Worm (Caenorhabditis elegans) whole organism, young adult: Measurements from ENCODE around the gene unc-32.
A peak's percentile ranks its signal among the peaks of the same experiment; 100 is the strongest.

Experiments used
- B0035.1 ChIP-seq: sonication (generic microtip); optimal IDR thresholded peaks from 2 replicates; lab custom pipeline; 2016; ENCODE audit warnings: missing genetic modification characterization, mild to moderate bottlenecking, missing compliant biosample characterization, missing genotype, missing genetic modification reagents
- F10E7.11 ChIP-seq: sonication (generic microtip); optimal IDR thresholded peaks from 2 replicates; lab custom pipeline; 2017; ENCODE audit warnings: mild to moderate bottlenecking, missing genetic modification characterization, moderate library complexity, missing compliant biosample characterization
- F23B12.7 ChIP-seq: sonication (generic microtip); optimal IDR thresholded peaks from 2 replicates; lab custom pipeline; 2017; ENCODE audit warnings: missing genetic modification characterization, mild to moderate bottlenecking, missing compliant biosample characterization, antibody characterized with exemption, moderate library complexity; ENCODE audit not compliant: insufficient read depth
- F37B4.10 ChIP-seq: fragments of 200-800 bp; sonication (Bioruptor generic); IDR thresholded peaks from 2 replicates; pipeline ENCODE4 v1.3.6; 2022; ENCODE audit warnings: missing genetic modification characterization, missing compliant biosample characterization
- F49E8.2 ChIP-seq: sonication (generic microtip); optimal IDR thresholded peaks from 3 replicates; lab custom pipeline; 2017; ENCODE audit warnings: missing genetic modification characterization, mild to moderate bottlenecking, missing compliant biosample characterization, antibody characterized with exemption, moderate library complexity; ENCODE audit not compliant: insufficient read depth
- F57C9.4 ChIP-seq: sonication (generic microtip); optimal IDR thresholded peaks from 2 replicates; lab custom pipeline; 2017; ENCODE audit warnings: mild to moderate bottlenecking, missing genetic modification characterization, missing compliant biosample characterization
- K12H6.12 ChIP-seq: fragments of 200-800 bp; sonication (Bioruptor generic); optimal IDR thresholded peaks from 2 replicates; lab custom pipeline; 2018; ENCODE audit warnings: mild to moderate bottlenecking, missing genetic modification characterization, missing compliant biosample characterization
- Y79H2A.3 ChIP-seq: fragments of 200-800 bp; sonication (Bioruptor generic); conservative IDR thresholded peaks from 2 replicates; pipeline ENCODE4 v1.3.6; 2022; ENCODE audit warnings: missing genetic modification reagents, missing genetic modification characterization, missing compliant biosample characterization
- akir-1 ChIP-seq: fragments of 200-800 bp; sonication (Bioruptor generic); optimal IDR thresholded peaks from 2 replicates; lab custom pipeline; 2018; ENCODE audit warnings: mild to moderate bottlenecking, missing genetic modification characterization, moderate library complexity, missing compliant biosample characterization
- aptf-2 ChIP-seq: fragments of 200-800 bp; sonication (Bioruptor generic); conservative IDR thresholded peaks from 2 replicates; pipeline ENCODE4 v1.3.6; 2022; ENCODE audit warnings: missing genetic modification reagents, missing genetic modification characterization, missing compliant biosample characterization
- atf-7 ChIP-seq: sonication (generic microtip); optimal IDR thresholded peaks from 2 replicates; lab custom pipeline; 2017; ENCODE audit warnings: mild to moderate bottlenecking, missing genetic modification characterization, missing compliant biosample characterization
- attf-3 ChIP-seq: fragments of 200-800 bp; sonication (Bioruptor generic); conservative IDR thresholded peaks from 2 replicates; pipeline ENCODE4 v1.3.6; 2022; ENCODE audit warnings: missing genetic modification reagents, missing genetic modification characterization, missing compliant biosample characterization
- attf-5 ChIP-seq: fragments of 200-800 bp; sonication (Bioruptor generic); optimal IDR thresholded peaks from 2 replicates; lab custom pipeline; 2018; ENCODE audit warnings: mild to moderate bottlenecking, missing genetic modification characterization, missing compliant biosample characterization
- cebp-1 ChIP-seq, 2 experiments: fragments of 200-800 bp in 1 of 2; sonication (Bioruptor generic) in 1 of 2; sonication (generic microtip) in 1 of 2; IDR thresholded peaks in 1 of 2; optimal IDR thresholded peaks in 1 of 2; 2 replicates each; pipeline versions ENCODE4 v1.3.6 to Lab custom; 2017 to 2022; ENCODE audit warnings: missing compliant biosample characterization in 2 of 2, missing genetic modification characterization in 2 of 2, mild to moderate bottlenecking in 1 of 2, missing genetic modification reagents in 1 of 2, moderate library complexity in 1 of 2
- cebp-2 ChIP-seq: fragments of 200-800 bp; sonication (Bioruptor generic); IDR thresholded peaks from 2 replicates; pipeline ENCODE4 v1.3.6; 2022; ENCODE audit warnings: missing genetic modification characterization, missing compliant biosample characterization
- ceh-100 ChIP-seq: fragments of 200-800 bp; sonication (Bioruptor generic); IDR thresholded peaks from 2 replicates; pipeline ENCODE4 v1.3.6; 2022; ENCODE audit warnings: missing genetic modification reagents, missing genetic modification characterization, missing compliant biosample characterization
- die-1 ChIP-seq: sonication (generic microtip); optimal IDR thresholded peaks from 2 replicates; lab custom pipeline; 2016; ENCODE audit warnings: missing genotype, mild to moderate bottlenecking, missing genetic modification characterization, missing compliant biosample characterization
- dpl-1 ChIP-seq: fragments of 150-350 bp; optimal IDR thresholded peaks from 2 replicates; lab custom pipeline; 2014; ENCODE audit warnings: missing biosample characterization, missing genetic modification reagents, missing genetic modification characterization
- egl-44 ChIP-seq: fragments of 200-800 bp; sonication (Bioruptor generic); IDR thresholded peaks from 2 replicates; pipeline ENCODE4 v1.3.6; 2022; ENCODE audit warnings: missing genetic modification reagents, missing genetic modification characterization, missing compliant biosample characterization
- ekl-4 ChIP-seq: fragments of 200-800 bp; sonication (Bioruptor generic); IDR thresholded peaks from 2 replicates; pipeline ENCODE4 v1.3.6; 2022; ENCODE audit warnings: missing genetic modification reagents, missing genetic modification characterization, missing compliant biosample characterization
- hmg-20 ChIP-seq: fragments of 200-800 bp; sonication (Bioruptor generic); IDR thresholded peaks from 2 replicates; pipeline ENCODE4 v1.3.6; 2022; ENCODE audit warnings: missing genetic modification reagents, missing genetic modification characterization, missing compliant biosample characterization
- let-526 ChIP-seq: fragments of 200-800 bp; sonication (Bioruptor generic); IDR thresholded peaks from 2 replicates; pipeline ENCODE4 v1.3.6; 2022; ENCODE audit warnings: missing genetic modification reagents, missing genetic modification characterization, missing compliant biosample characterization
- lin-35 ChIP-seq, 3 experiments: fragments of 150-350 bp in 2 of 3; sonication (generic microtip) in 1 of 3; optimal IDR thresholded peaks; 2 replicates each; lab custom pipeline; 2014 to 2018; ENCODE audit warnings: missing biosample characterization in 3 of 3, missing genetic modification characterization in 3 of 3, missing genetic modification reagents in 3 of 3
- lin-40 ChIP-seq: sonication (generic microtip); optimal IDR thresholded peaks from 2 replicates; lab custom pipeline; 2016; ENCODE audit warnings: missing genetic modification characterization, mild to moderate bottlenecking, missing compliant biosample characterization, missing genotype, missing genetic modification reagents
- lin-54 ChIP-seq: fragments of 200-800 bp; sonication (Bioruptor generic); optimal IDR thresholded peaks from 2 replicates; lab custom pipeline; 2018; ENCODE audit warnings: mild to moderate bottlenecking, missing genetic modification characterization, missing compliant biosample characterization
- lsy-27 ChIP-seq: sonication (generic microtip); optimal IDR thresholded peaks from 2 replicates; lab custom pipeline; 2017; ENCODE audit warnings: missing genetic modification characterization, mild to moderate bottlenecking, missing compliant biosample characterization, antibody characterized with exemption, missing genotype, borderline replicate concordance; ENCODE audit not compliant: insufficient read depth
- madf-3 ChIP-seq: fragments of 200-800 bp; sonication (Bioruptor generic); IDR thresholded peaks from 2 replicates; pipeline ENCODE4 v1.3.6; 2022; ENCODE audit warnings: missing genetic modification reagents, missing genetic modification characterization, missing compliant biosample characterization
- mcd-1 ChIP-seq: fragments of 200-800 bp; sonication (Bioruptor generic); IDR thresholded peaks from 2 replicates; pipeline ENCODE4 v1.3.6; 2022; ENCODE audit warnings: missing genetic modification reagents, missing genetic modification characterization, missing compliant biosample characterization
- nfya-1 ChIP-seq: sonication (generic microtip); optimal IDR thresholded peaks from 2 replicates; lab custom pipeline; 2017; ENCODE audit warnings: antibody characterized with exemption, missing compliant biosample characterization, missing genetic modification characterization, borderline replicate concordance; ENCODE audit not compliant: insufficient read depth
- nhr-27 ChIP-seq: fragments of 200-800 bp; sonication (Bioruptor generic); optimal IDR thresholded peaks from 2 replicates; lab custom pipeline; 2018; ENCODE audit warnings: mild to moderate bottlenecking, missing genetic modification characterization, moderate library complexity, missing compliant biosample characterization
- nhr-80 ChIP-seq: sonication (generic microtip); optimal IDR thresholded peaks from 2 replicates; lab custom pipeline; 2016; ENCODE audit warnings: missing genetic modification characterization, missing compliant biosample characterization
- pha-4 ChIP-seq: fragments of 150-350 bp; sonication (generic microtip); optimal IDR thresholded peaks from 2 replicates; lab custom pipeline; 2014; ENCODE audit warnings: missing biosample characterization, missing genetic modification reagents, missing genetic modification characterization
- rec-8 ChIP-seq, 2 experiments: sonication (generic microtip); optimal IDR thresholded peaks; 2 replicates each; lab custom pipeline; 2016; ENCODE audit warnings: mild to moderate bottlenecking in 2 of 2, missing genetic modification characterization in 2 of 2, missing genetic modification reagents in 2 of 2, missing genotype in 2 of 2, missing biosample characterization in 1 of 2, missing compliant biosample characterization in 1 of 2, moderate library complexity in 1 of 2
- repo-1 ChIP-seq: sonication (generic microtip); optimal IDR thresholded peaks from 2 replicates; lab custom pipeline; 2017; ENCODE audit warnings: mild to moderate bottlenecking, missing genetic modification characterization, missing compliant biosample characterization
- tbp1 ChIP-seq: fragments of 200-800 bp; sonication (Bioruptor generic); optimal IDR thresholded peaks from 2 replicates; lab custom pipeline; 2018; ENCODE audit warnings: mild to moderate bottlenecking, missing genetic modification characterization, missing compliant biosample characterization
- ztf-18 ChIP-seq: sonication (generic microtip); optimal IDR thresholded peaks from 2 replicates; lab custom pipeline; 2016; ENCODE audit warnings: missing genotype, mild to moderate bottlenecking, missing genetic modification characterization, missing compliant biosample characterization

Gene unc-32

ce11 chrIII:8887184-8887801 lies 18.1 kb upstream of the unc-32 start, which contains the start of gene famh-136 (continued):
- peak; percentile 62 for TF ChIP-seq dpl-1 (GFP tag; lab: Kevin White, UChicago)
- TF ChIP-seq madf-3 (GFP tag; lab: Robert Waterston, UW) = no peak
- TF ChIP-seq pha-4 (tag; lab: Kevin White, UChicago) = peak; percentile 34
- TF ChIP-seq F49E8.2 (tag; lab: Kevin White, UChicago) = no peak
- peak; percentile 13 for TF ChIP-seq die-1 (tag; lab: Kevin White, UChicago)
- TF ChIP-seq B0035.1 (tag; lab: Kevin White, UChicago) = no peak
- no peak for TF ChIP-seq F37B4.10 (GFP tag; lab: Robert Waterston, UW)
- TF ChIP-seq Y79H2A.3 (GFP tag; lab: Robert Waterston, UW) = no peak
- TF ChIP-seq F10E7.11 (tag; lab: Kevin White, UChicago) = no peak
- TF ChIP-seq lsy-27 (tag; lab: Kevin White, UChicago) = no peak
- TF ChIP-seq K12H6.12 = peak; percentile 48
- peak; percentile 94 for TF ChIP-seq F23B12.7 (tag; lab: Kevin White, UChicago)
- peak; percentile 61 for TF ChIP-seq repo-1 (tag; lab: Kevin White, UChicago)

DNA sequence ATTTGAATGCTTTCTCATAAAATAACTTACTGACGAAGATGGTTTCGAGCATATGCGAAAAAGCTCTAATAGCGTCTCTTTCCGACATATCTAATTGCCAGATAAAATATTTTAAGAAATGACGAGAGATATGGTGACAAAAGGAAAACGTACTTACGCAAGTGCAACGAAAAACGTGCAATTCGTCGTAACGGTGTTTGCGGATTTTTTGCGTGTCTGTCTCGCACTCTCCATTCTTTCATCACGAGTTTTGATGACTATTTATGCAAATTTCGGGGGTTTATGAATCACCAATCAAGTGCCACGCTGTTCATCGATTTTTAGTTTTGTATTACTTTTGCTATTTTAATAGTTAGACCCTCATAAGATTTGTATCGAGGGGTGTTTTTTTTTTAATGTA lies 16.5 kb upstream of the unc-32 start, which contains the start of gene ZK637.14:
ZK637.14 (minus strand) TSS at position 201 of the 400 bp plus-strand sequence.
- TF ChIP-seq rec-8 (tag; optimal IDR thresholded peaks at IDR 0.05; lab: Kevin White, UChicago) (no peak), cebp-1 (GFP tag; IDR thresholded peaks at IDR 0.05; lab: Robert Waterston, UW) (no peak), cebp-1 (tag; optimal IDR thresholded peaks at IDR 0.05; lab: Kevin White, UChicago) (peak; percentile 66), ceh-100 (GFP tag; lab: Robert Waterston, UW) (no peak), ztf-18 (tag; lab: Kevin White, UChicago) (peak; percentile 70), lin-35 (GFP tag; optimal IDR thresholded peaks at IDR 0.05; lab: Kevin White, UChicago) (peak in 1 of 3 experiments; percentile 8), lin-40 (tag; lab: Kevin White, UChicago) (peak; percentile 1), let-526 (GFP tag; lab: Robert Waterston, UW) (no peak), attf-5 (GFP tag; lab: Kevin White, UChicago) (peak; percentile 65), lin-54 (GFP tag; lab: Kevin White, UChicago) (peak; percentile 14), attf-3 (GFP tag; lab: Robert Waterston, UW) (no peak), nhr-80 (tag; lab: Kevin White, UChicago) (peak; percentile 20), tbp1 (GFP tag; lab: Kevin White, UChicago) (peak; percentile 11), nhr-27 (tag; lab: Kevin White, UChicago) (no peak), F57C9.4 (tag; lab: Kevin White, UChicago) (no peak)

DNA sequence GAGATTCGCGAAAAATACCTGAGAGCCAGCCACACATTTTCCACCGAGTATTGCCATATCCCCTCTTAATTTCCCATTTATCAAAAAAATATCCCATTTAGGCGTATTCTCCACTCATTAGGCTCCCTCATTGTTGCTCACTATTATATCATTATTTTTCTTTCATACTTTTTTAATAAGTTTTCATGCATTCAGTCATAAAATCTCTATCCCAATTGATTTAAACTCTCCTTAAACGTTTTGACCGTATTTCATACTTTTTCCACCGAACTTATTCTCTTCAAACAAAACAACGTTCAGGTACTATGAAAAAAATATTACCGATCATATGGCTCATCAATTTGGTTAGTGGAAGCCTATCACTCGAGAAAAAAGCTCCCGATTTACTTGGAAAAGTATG lies 15.5 kb upstream of the unc-32 start, which contains the start of gene lnkn-1:
lnkn-1 (plus strand) TSS at position 301 of the 400 bp plus-strand sequence.
- TF ChIP-seq aptf-2 (GFP tag; lab: Robert Waterston, UW) (no peak), hmg-20 (no peak), cebp-2 (GFP tag; lab: Robert Waterston, UW) (no peak), mcd-1 (GFP tag; lab: Robert Waterston, UW) (no peak), dpl-1 (GFP tag; lab: Kevin White, UChicago) (no peak), atf-7 (tag; lab: Kevin White, UChicago) (no peak), rec-8 (tag; optimal IDR thresholded peaks at IDR 0.05; lab: Kevin White, UChicago) (no peak), lin-40 (tag; lab: Kevin White, UChicago) (no peak), ekl-4 (no peak), egl-44 (GFP tag; lab: Robert Waterston, UW) (no peak), nhr-27 (tag; lab: Kevin White, UChicago) (no peak), akir-1 (GFP tag; lab: Kevin White, UChicago) (no peak), nfya-1 (tag; lab: Kevin White, UChicago) (no peak), Y79H2A.3 (GFP tag; lab: Robert Waterston, UW) (no peak)
